Worm (Caenorhabditis elegans): Measurements from ENCODE around the gene mrpl-4.
A peak's percentile ranks its signal among the peaks of the same experiment; 100 is the strongest.

The mrpl-4 gene

DNA sequence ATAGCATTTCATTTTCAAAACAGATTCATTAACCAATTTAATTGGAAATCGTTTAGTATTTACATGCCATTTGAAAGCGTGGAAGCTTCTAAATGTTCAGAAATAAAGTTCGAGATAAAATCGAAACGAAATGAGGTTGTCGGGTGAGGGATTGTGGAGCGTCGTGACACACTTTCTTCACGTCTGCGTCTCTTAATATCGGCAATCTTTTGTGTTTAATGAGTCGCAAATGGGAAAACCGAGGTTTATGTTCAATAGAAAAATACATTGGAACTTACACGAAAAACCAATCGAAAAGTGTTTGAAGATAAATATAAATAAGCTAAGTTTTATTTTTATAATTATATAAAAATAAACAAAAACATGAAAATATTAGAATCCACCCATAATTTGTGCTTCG is 6.3 kb upstream of the mrpl-4 start (continued):
- TF ChIP-seq nhr-90 (tag; optimal IDR thresholded peaks at IDR 0.05) (no peak), ztf-6 (GFP tag; IDR thresholded peaks at IDR 0.05) (no peak), ztf-28 (GFP tag; IDR thresholded peaks at IDR 0.05) (no peak), pbrm-1 (GFP tag; IDR thresholded peaks at IDR 0.05) (no peak), hlh-12 (tag; optimal IDR thresholded peaks at IDR 0.05) (no peak), somi-1 (GFP tag; optimal IDR thresholded peaks at IDR 0.05) (no peak), chd-7 (tag; optimal IDR thresholded peaks at IDR 0.05) (no peak), Y56A3A.18 (GFP tag; IDR thresholded peaks at IDR 0.05) (no peak), lag-1 (GFP tag; IDR thresholded peaks at IDR 0.05) (no peak), hmg-1.2 (GFP tag; IDR thresholded peaks at IDR 0.05) (peak; percentile 54; the same call in 1 of the 2 replicates), Y79H2A.3 (GFP tag; conservative IDR thresholded peaks at IDR 0.05) (no peak), him-1 (tag; optimal IDR thresholded peaks at IDR 0.05) (no peak), mcd-1 (GFP tag; IDR thresholded peaks at IDR 0.05) (peak; percentile 10; the same call in 1 of the 2 replicates), ZK185.1 (tag; optimal IDR thresholded peaks at IDR 0.05; ENCODE audit: poor library complexity, severe bottlenecking) (no peak), attf-3 (GFP tag; conservative IDR thresholded peaks at IDR 0.05) (0 out of 2 replicates have a peak, but pooled peaks have one; percentile 13), tbp1 (GFP tag; optimal IDR thresholded peaks at IDR 0.05) (no peak)

DNA sequence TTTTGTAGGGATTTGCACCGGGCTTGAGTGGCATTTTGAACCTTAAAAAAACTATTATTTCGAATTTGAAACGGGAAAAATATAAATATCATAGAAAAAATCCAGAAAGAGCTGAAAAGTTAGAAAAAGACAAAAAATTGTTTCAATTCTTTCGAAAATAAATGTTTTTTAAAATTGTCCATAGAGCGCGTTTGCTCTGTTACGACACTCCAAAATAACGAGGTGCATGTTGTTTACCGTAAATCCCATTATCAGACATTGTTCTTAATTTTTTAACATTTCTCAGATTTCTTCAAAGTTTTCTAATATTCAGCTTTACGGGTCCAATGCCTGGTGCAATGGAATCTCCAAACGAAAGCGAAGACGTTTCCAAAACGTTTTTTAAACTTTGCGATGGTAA is 5.0 kb upstream of the mrpl-4 start, which contains the start of the genes dnj-22 and natc-1:
Gene dnj-22, minus strand, starts transcription at position 47 of the 400 bp plus-strand sequence.
Gene natc-1, plus strand, starts transcription at position 286 of the 400 bp plus-strand sequence.
- TF ChIP-seq ZK185.1 (tag; optimal IDR thresholded peaks at IDR 0.05; ENCODE audit: poor library complexity, severe bottlenecking) (peak; percentile 2), sptf-2 (GFP tag; optimal IDR thresholded peaks at IDR 0.05) (no peak), cebp-1 (GFP tag; IDR thresholded peaks at IDR 0.05) (no peak), cebp-1 (tag; optimal IDR thresholded peaks at IDR 0.05) (peak; percentile 22), lin-40 (tag; optimal IDR thresholded peaks at IDR 0.05) (peak; percentile 63), lin-35 (GFP tag; optimal IDR thresholded peaks at IDR 0.05) (peak in 1 of 3 experiments; percentile 60), snpc-1.3 (tag; optimal IDR thresholded peaks at IDR 0.05; ENCODE audit: insufficient read depth) (peak; percentile 29), madf-10 (tag; optimal IDR thresholded peaks at IDR 0.05) (no peak), dox-1 (GFP tag; IDR thresholded peaks at IDR 0.05) (peak; percentile 12; the same call in 1 of the 2 replicates), madf-6 (GFP tag; IDR thresholded peaks at IDR 0.05) (peak; percentile 51; the same call in 1 of the 2 replicates), F23B12.7 (tag; optimal IDR thresholded peaks at IDR 0.05; ENCODE audit: insufficient read depth) (peak; percentile 52), lsl-1 (GFP tag; optimal IDR thresholded peaks at IDR 0.05) (peak; percentile 1), snpc-4 (GFP tag; optimal IDR thresholded peaks at IDR 0.05) (peak; percentile 38), snpc-4 (tag; optimal IDR thresholded peaks at IDR 0.05) (peak in 3 of 4 experiments; percentile 14 to 59 (median 59)), Y56A3A.18 (GFP tag; IDR thresholded peaks at IDR 0.05) (no peak), mcd-1 (GFP tag; IDR thresholded peaks at IDR 0.05) (peak; percentile 94), lin-54 (GFP tag; optimal IDR thresholded peaks at IDR 0.05) (peak; percentile 35), hsf-1 (GFP tag; IDR thresholded peaks at IDR 0.05) (no peak), snpc-3.4 (tag; optimal IDR thresholded peaks at IDR 0.05) (peak; percentile 58), K11D2.4 (GFP tag; IDR thresholded peaks at IDR 0.05) (no peak), atf-7 (tag; optimal IDR thresholded peaks at IDR 0.05) (no peak), lir-1 (GFP tag; conservative IDR thresholded peaks at IDR 0.05) (no peak), lsy-27 (tag; optimal IDR thresholded peaks at IDR 0.05; ENCODE audit: borderline replicate concordance, insufficient read depth) (no peak), attf-5 (GFP tag; optimal IDR thresholded peaks at IDR 0.05) (peak; percentile 48), K12H6.12 (tag; optimal IDR thresholded peaks at IDR 0.05) (no peak), attf-3 (GFP tag; conservative IDR thresholded peaks at IDR 0.05) (peak; percentile 98), snpc-1.1 (tag; optimal IDR thresholded peaks at IDR 0.05; ENCODE audit: insufficient read depth) (peak; percentile 35), rec-8 (tag; optimal IDR thresholded peaks at IDR 0.05) (no peak), pha-4 (tag; optimal IDR thresholded peaks at IDR 0.05) (peak; percentile 17), ztf-18 (tag; optimal IDR thresholded peaks at IDR 0.05) (no peak), him-1 (tag; optimal IDR thresholded peaks at IDR 0.05) (no peak), hlh-12 (tag; optimal IDR thresholded peaks at IDR 0.05) (no peak), tbp1 (GFP tag; optimal IDR thresholded peaks at IDR 0.05) (peak; percentile 41)

Measured in whole organism, young adult.